Fruit fly (Drosophila melanogaster): ENCODE measurements around the gene TfIIEalpha.
A peak's percentile ranks its signal among the peaks of the same experiment; 100 is the strongest.

Gene TfIIEalpha

dm6 chr3L:11684522-11684851 lies 2.6 kb downstream of the TfIIEalpha start:
- TF ChIP-seq Pdp1 (GFP tag; optimal IDR thresholded peaks at IDR 0.05) = peak in 1 of 2 experiments; percentile 80
- TF ChIP-seq ro (GFP tag; IDR thresholded peaks at IDR 0.05) = no peak
- peak in 1 of 2 experiments; percentile 43 for TF ChIP-seq Hr78 (GFP tag; optimal IDR thresholded peaks at IDR 0.05)
- TF ChIP-seq Xbp1 (GFP tag; optimal IDR thresholded peaks at IDR 0.05) = no peak
- peak; percentile 71 for TF ChIP-seq cwo (GFP tag; optimal IDR thresholded peaks at IDR 0.05)
- 0 out of 4 replicates have a peak, but pooled peaks have one; percentile 20 for TF ChIP-seq chinmo (GFP tag; IDR thresholded peaks at IDR 0.05; ENCODE audit: partially characterized antibody)
- TF ChIP-seq lola (GFP tag; optimal IDR thresholded peaks at IDR 0.05) = no peak

dm6 chr3L:11685876-11686275 lies 4.0 kb downstream of the TfIIEalpha start:
- no peak for TF ChIP-seq CG7928 (GFP tag; optimal IDR thresholded peaks at IDR 0.05)
- no peak for TF ChIP-seq Hmx (GFP tag; optimal IDR thresholded peaks at IDR 0.05)
- peak; percentile 48; the same call in 1 of the 2 replicates for TF ChIP-seq crol (GFP tag; IDR thresholded peaks at IDR 0.05)
- TF ChIP-seq bsh (GFP tag; optimal IDR thresholded peaks at IDR 0.05) = no peak
- no peak for TF ChIP-seq chinmo (GFP tag; IDR thresholded peaks at IDR 0.05; ENCODE audit: partially characterized antibody)
- TF ChIP-seq sens (GFP tag) = peak; percentile 27
- TF ChIP-seq kay (GFP tag; optimal IDR thresholded peaks at IDR 0.05) = no peak
- TF ChIP-seq CkIIα-i1 (GFP tag; IDR thresholded peaks at IDR 0.05) = no peak
- no peak for TF ChIP-seq CG14965 (GFP tag; optimal IDR thresholded peaks at IDR 0.05; ENCODE audit: borderline replicate concordance)
- TF ChIP-seq Stat92E (GFP tag; optimal IDR thresholded peaks at IDR 0.05) = no peak
- no peak for TF ChIP-seq Dip3 (GFP tag; optimal IDR thresholded peaks at IDR 0.05)
- TF ChIP-seq pros (GFP tag; optimal IDR thresholded peaks at IDR 0.05) = no peak
- TF ChIP-seq usp (GFP tag; optimal IDR thresholded peaks at IDR 0.05) = no peak
- no peak for TF ChIP-seq CG7372 (GFP tag; IDR thresholded peaks at IDR 0.05)
- peak; percentile 82 for TF ChIP-seq Ets65A (GFP tag)
- no peak for TF ChIP-seq CTCF (GFP tag; optimal IDR thresholded peaks at IDR 0.05)
- TF ChIP-seq NFAT (GFP tag; IDR thresholded peaks at IDR 0.05) = no peak
- TF ChIP-seq CG10431 (GFP tag; optimal IDR thresholded peaks at IDR 0.05) = peak; percentile 74
- no peak for TF ChIP-seq Ssrp (tag; optimal IDR thresholded peaks at IDR 0.05)
- peak; percentile 1 for TF ChIP-seq ATbp (GFP tag; optimal IDR thresholded peaks at IDR 0.05)
- no peak for TF ChIP-seq nerfin-1 (tag; optimal IDR thresholded peaks at IDR 0.05)
- TF ChIP-seq CG4820 (GFP tag; optimal IDR thresholded peaks at IDR 0.05) = no peak
- TF ChIP-seq CG12391 (tag; optimal IDR thresholded peaks at IDR 0.05) = no peak
- TF ChIP-seq ci (GFP tag; IDR thresholded peaks at IDR 0.05) = 0 out of 3 replicates have a peak, but pooled peaks have one; percentile 40
- no peak for TF ChIP-seq Spps (tag; optimal IDR thresholded peaks at IDR 0.05)

dm6 chr3L:11689832-11690602 lies 8.2 kb downstream of the TfIIEalpha start:
- TF ChIP-seq CG14014 (GFP tag; IDR thresholded peaks at IDR 0.05) = 0 out of 2 replicates have a peak, but pooled peaks have one; percentile 23
- no peak for TF ChIP-seq CG10267 (tag; optimal IDR thresholded peaks at IDR 0.05)
- no peak for TF ChIP-seq Sin3A (optimal IDR thresholded peaks at IDR 0.05)
- TF ChIP-seq ci (GFP tag; IDR thresholded peaks at IDR 0.05) = no peak
- no peak for TF ChIP-seq CG14710 (tag; optimal IDR thresholded peaks at IDR 0.05)
- TF ChIP-seq sens (GFP tag) = no peak
- TF ChIP-seq mirr (GFP tag; optimal IDR thresholded peaks at IDR 0.05) = peak; percentile 93
- no peak for TF ChIP-seq CkIIα-i1 (GFP tag; IDR thresholded peaks at IDR 0.05)
- no peak for TF ChIP-seq oc (tag; optimal IDR thresholded peaks at IDR 0.05)
- no peak for TF ChIP-seq CG33213 (GFP tag; optimal IDR thresholded peaks at IDR 0.05)
- no peak for TF ChIP-seq CG8290 (GFP tag; optimal IDR thresholded peaks at IDR 0.05)
- no peak for TF ChIP-seq CG8290 (tag; optimal IDR thresholded peaks at IDR 0.05)
- no peak for TF ChIP-seq grau (tag; optimal IDR thresholded peaks at IDR 0.05)
- no peak for TF ChIP-seq CG30020 (tag; optimal IDR thresholded peaks at IDR 0.05)
- TF ChIP-seq gt (GFP tag; IDR thresholded peaks at IDR 0.05) = no peak
- TF ChIP-seq tgo (GFP tag; IDR thresholded peaks at IDR 0.05) = no peak
- no peak for TF ChIP-seq Atf3 (GFP tag; optimal IDR thresholded peaks at IDR 0.05)
- peak; percentile 25 for TF ChIP-seq Nf-YB (GFP tag; optimal IDR thresholded peaks at IDR 0.05)
- no peak for TF ChIP-seq MBD-R2 (GFP tag; IDR thresholded peaks at IDR 0.05)
- TF ChIP-seq Jarid2 (GFP tag; optimal IDR thresholded peaks at IDR 0.05) = no peak
- TF ChIP-seq CG3281 (GFP tag; optimal IDR thresholded peaks at IDR 0.05) = peak; percentile 15

Measured in whole organism, embryonic.